Worm (Caenorhabditis elegans) whole organism, late embryonic: ENCODE results near the gene clec-88.

Experiments used
- ceh-2 ChIP-seq: sonication (generic microtip); optimal IDR thresholded peaks from 2 replicates; lab custom pipeline; 2016; ENCODE audit warnings: missing genotype, missing genetic modification characterization, missing compliant biosample characterization
- ceh-9 ChIP-seq: sonication (generic microtip); optimal IDR thresholded peaks from 2 replicates; lab custom pipeline; 2016; ENCODE audit warnings: mild to moderate bottlenecking, missing genetic modification characterization, inconsistent platforms, missing compliant biosample characterization
- hlh-15 ChIP-seq: sonication (generic microtip); optimal IDR thresholded peaks from 2 replicates; lab custom pipeline; 2016; ENCODE audit warnings: missing genetic modification characterization, missing compliant biosample characterization
- lim-6 ChIP-seq: sonication (generic microtip); optimal IDR thresholded peaks from 2 replicates; lab custom pipeline; 2016; ENCODE audit warnings: missing genetic modification characterization, missing compliant biosample characterization
- nhr-232 ChIP-seq: sonication (generic microtip); optimal IDR thresholded peaks from 2 replicates; lab custom pipeline; 2016; ENCODE audit warnings: missing genetic modification characterization, missing compliant biosample characterization
- pha-4 ChIP-seq: fragments of 150-350 bp; optimal IDR thresholded peaks from 2 replicates; lab custom pipeline; 2018; ENCODE audit warnings: missing biosample characterization, missing genetic modification reagents, missing genetic modification characterization
- sdc-2 ChIP-seq: sonication (generic microtip); optimal IDR thresholded peaks from 2 replicates; lab custom pipeline; 2016; ENCODE audit warnings: missing genotype, missing genetic modification characterization, missing compliant biosample characterization
- sox-4 ChIP-seq: sonication (generic microtip); optimal IDR thresholded peaks from 2 replicates; lab custom pipeline; 2017; ENCODE audit warnings: mild to moderate bottlenecking, missing genetic modification characterization, inconsistent platforms, missing compliant biosample characterization
- unc-55 ChIP-seq: sonication (generic microtip); optimal IDR thresholded peaks from 2 replicates; lab custom pipeline; 2017; ENCODE audit warnings: missing biosample characterization, missing genetic modification reagents, missing genetic modification characterization

DNA sequence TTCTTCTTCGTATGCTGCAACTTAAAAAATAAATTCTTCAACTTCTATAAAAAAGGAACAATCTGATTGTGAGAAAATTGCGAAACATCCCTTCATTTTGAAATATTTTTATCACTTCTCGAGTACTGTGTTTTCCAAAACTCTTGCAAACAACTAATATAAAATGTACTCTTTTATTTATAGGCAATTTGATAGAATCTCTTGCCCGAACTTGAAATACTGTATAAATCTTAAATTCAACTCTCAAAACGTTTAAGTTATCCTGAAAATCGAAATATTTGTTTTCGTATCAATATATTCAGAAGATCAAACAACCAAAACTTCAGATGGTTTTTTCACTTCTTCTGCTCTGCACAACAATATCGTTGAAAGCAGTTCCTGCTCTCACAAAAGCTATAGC is 20.9 kb downstream of the clec-88 start, which contains the start of gene F58F12.4:
- TF ChIP-seq lim-6 (tag; lab: Kevin White, UChicago) = no peak
- TF ChIP-seq hlh-15 (tag; lab: Kevin White, UChicago) = no peak
- no peak for TF ChIP-seq sdc-2 (tag; lab: Kevin White, UChicago)
- no peak for TF ChIP-seq pha-4 (tag; lab: Kevin White, UChicago)
- TF ChIP-seq ceh-2 (tag; lab: Kevin White, UChicago) = no peak
- no peak for TF ChIP-seq sox-4 (tag; lab: Kevin White, UChicago)
- TF ChIP-seq nhr-232 (tag; lab: Kevin White, UChicago) = no peak
- no peak for TF ChIP-seq ceh-9 (tag; lab: Kevin White, UChicago)
- TF ChIP-seq unc-55 (GFP tag; lab: Kevin White, UChicago) = no peak
